Worm (Caenorhabditis elegans) whole organism, young adult: Measurements from ENCODE around the gene str-255.

Experiments used
- B0261.1 ChIP-seq: sonication (generic microtip); optimal IDR thresholded peaks from 2 replicates; lab custom pipeline; 2016; ENCODE audit warnings: mild to moderate bottlenecking, missing genetic modification characterization, moderate library complexity, missing compliant biosample characterization
- F23B12.7 ChIP-seq: sonication (generic microtip); optimal IDR thresholded peaks from 2 replicates; lab custom pipeline; 2017; ENCODE audit warnings: missing genetic modification characterization, mild to moderate bottlenecking, missing compliant biosample characterization, antibody characterized with exemption, moderate library complexity; ENCODE audit not compliant: insufficient read depth
- F33H1.4 ChIP-seq: fragments of 200-800 bp; sonication (Bioruptor generic); IDR thresholded peaks from 2 replicates; pipeline ENCODE4 v1.3.6; 2022; ENCODE audit warnings: missing genetic modification reagents, missing genetic modification characterization, missing compliant biosample characterization
- F39B2.1 ChIP-seq: fragments of 200-800 bp; sonication (Bioruptor generic); IDR thresholded peaks from 2 replicates; pipeline ENCODE4 v1.3.6; 2022; ENCODE audit warnings: missing genetic modification reagents, missing genetic modification characterization, missing compliant biosample characterization
- F55B11.4 ChIP-seq: sonication (generic microtip); optimal IDR thresholded peaks from 2 replicates; lab custom pipeline; 2016; ENCODE audit warnings: missing compliant biosample characterization, missing genetic modification characterization, borderline replicate concordance; ENCODE audit not compliant: insufficient read depth
- F57A8.1 ChIP-seq: fragments of 200-800 bp; sonication (Bioruptor generic); optimal IDR thresholded peaks from 2 replicates; lab custom pipeline; 2018; ENCODE audit warnings: mild to moderate bottlenecking, missing genetic modification characterization, moderate library complexity, missing compliant biosample characterization
- K11D2.4 ChIP-seq: fragments of 200-800 bp; sonication (Bioruptor generic); IDR thresholded peaks from 2 replicates; pipeline ENCODE4 v1.3.6; 2022; ENCODE audit warnings: missing genetic modification reagents, missing genetic modification characterization, missing compliant biosample characterization
- T07F8.4 ChIP-seq: sonication (generic microtip); optimal IDR thresholded peaks from 2 replicates; lab custom pipeline; 2016; ENCODE audit warnings: mild to moderate bottlenecking, missing genetic modification characterization, moderate library complexity, missing compliant biosample characterization
- Y56A3A.18 ChIP-seq: fragments of 200-800 bp; sonication (Bioruptor generic); IDR thresholded peaks from 2 replicates; pipeline ENCODE4 v1.3.6; 2022; ENCODE audit warnings: missing genetic modification reagents, missing genetic modification characterization, missing compliant biosample characterization
- ZK185.1 ChIP-seq: sonication (generic microtip); optimal IDR thresholded peaks from 2 replicates; lab custom pipeline; 2016; ENCODE audit warnings: mild to moderate bottlenecking, missing genetic modification characterization, missing compliant biosample characterization; ENCODE audit not compliant: poor library complexity, severe bottlenecking
- akir-1 ChIP-seq: fragments of 200-800 bp; sonication (Bioruptor generic); optimal IDR thresholded peaks from 2 replicates; lab custom pipeline; 2018; ENCODE audit warnings: mild to moderate bottlenecking, missing genetic modification characterization, moderate library complexity, missing compliant biosample characterization
- aptf-3 ChIP-seq: fragments of 200-800 bp; sonication (Bioruptor generic); IDR thresholded peaks from 2 replicates; pipeline ENCODE4 v1.3.6; 2022; ENCODE audit warnings: missing genetic modification characterization, missing compliant biosample characterization
- attf-6 ChIP-seq: fragments of 200-800 bp; sonication (Bioruptor generic); IDR thresholded peaks from 2 replicates; pipeline ENCODE4 v1.3.6; 2022; ENCODE audit warnings: missing genetic modification reagents, missing genetic modification characterization, missing compliant biosample characterization
- cebp-1 ChIP-seq, 2 experiments: fragments of 200-800 bp in 1 of 2; sonication (Bioruptor generic) in 1 of 2; sonication (generic microtip) in 1 of 2; IDR thresholded peaks in 1 of 2; optimal IDR thresholded peaks in 1 of 2; 2 replicates each; pipeline versions ENCODE4 v1.3.6 to Lab custom; 2017 to 2022; ENCODE audit warnings: missing compliant biosample characterization in 2 of 2, missing genetic modification characterization in 2 of 2, mild to moderate bottlenecking in 1 of 2, missing genetic modification reagents in 1 of 2, moderate library complexity in 1 of 2
- cebp-2 ChIP-seq: fragments of 200-800 bp; sonication (Bioruptor generic); IDR thresholded peaks from 2 replicates; pipeline ENCODE4 v1.3.6; 2022; ENCODE audit warnings: missing genetic modification characterization, missing compliant biosample characterization
- ceh-100 ChIP-seq: fragments of 200-800 bp; sonication (Bioruptor generic); IDR thresholded peaks from 2 replicates; pipeline ENCODE4 v1.3.6; 2022; ENCODE audit warnings: missing genetic modification reagents, missing genetic modification characterization, missing compliant biosample characterization
- ceh-27 ChIP-seq: fragments of 200-800 bp; sonication (Bioruptor generic); optimal IDR thresholded peaks from 2 replicates; lab custom pipeline; 2018; ENCODE audit warnings: mild to moderate bottlenecking, missing genetic modification characterization, moderate library complexity, missing compliant biosample characterization
- chd-7 ChIP-seq: sonication (generic microtip); optimal IDR thresholded peaks from 2 replicates; lab custom pipeline; 2016; ENCODE audit warnings: mild to moderate bottlenecking, missing genetic modification characterization, moderate library complexity, missing compliant biosample characterization
- die-1 ChIP-seq: sonication (generic microtip); optimal IDR thresholded peaks from 2 replicates; lab custom pipeline; 2016; ENCODE audit warnings: missing genotype, mild to moderate bottlenecking, missing genetic modification characterization, missing compliant biosample characterization
- dpff-1 ChIP-seq: sonication (generic microtip); optimal IDR thresholded peaks from 2 replicates; lab custom pipeline; 2017; ENCODE audit warnings: mild to moderate bottlenecking, missing genetic modification characterization, missing compliant biosample characterization
- dpl-1 ChIP-seq: fragments of 150-350 bp; optimal IDR thresholded peaks from 2 replicates; lab custom pipeline; 2014; ENCODE audit warnings: missing biosample characterization, missing genetic modification reagents, missing genetic modification characterization
- egl-44 ChIP-seq: fragments of 200-800 bp; sonication (Bioruptor generic); IDR thresholded peaks from 2 replicates; pipeline ENCODE4 v1.3.6; 2022; ENCODE audit warnings: missing genetic modification reagents, missing genetic modification characterization, missing compliant biosample characterization
- gei-17 ChIP-seq: fragments of 200-800 bp; sonication (Bioruptor generic); optimal IDR thresholded peaks from 2 replicates; lab custom pipeline; 2018; ENCODE audit warnings: mild to moderate bottlenecking, missing genetic modification characterization, missing compliant biosample characterization
- hlh-12 ChIP-seq: sonication (generic microtip); optimal IDR thresholded peaks from 2 replicates; lab custom pipeline; 2016; ENCODE audit warnings: missing genetic modification characterization, missing compliant biosample characterization
- hlh-26 ChIP-seq: fragments of 200-800 bp; sonication (Bioruptor generic); conservative IDR thresholded peaks from 2 replicates; pipeline ENCODE4 v1.3.6; 2022; ENCODE audit warnings: missing genetic modification reagents, missing genetic modification characterization, missing compliant biosample characterization
- hmg-1.2 ChIP-seq: fragments of 200-800 bp; sonication (Bioruptor generic); IDR thresholded peaks from 2 replicates; pipeline ENCODE4 v1.3.6; 2022; ENCODE audit warnings: missing genetic modification reagents, missing genetic modification characterization, missing compliant biosample characterization
- let-526 ChIP-seq: fragments of 200-800 bp; sonication (Bioruptor generic); IDR thresholded peaks from 2 replicates; pipeline ENCODE4 v1.3.6; 2022; ENCODE audit warnings: missing genetic modification reagents, missing genetic modification characterization, missing compliant biosample characterization
- let-607 ChIP-seq, 2 experiments: fragments of 200-800 bp in 1 of 2; sonication (Bioruptor generic) in 1 of 2; sonication (generic microtip) in 1 of 2; optimal IDR thresholded peaks; 2 replicates each; lab custom pipeline; 2016 to 2018; ENCODE audit warnings: mild to moderate bottlenecking in 2 of 2, missing compliant biosample characterization in 2 of 2, missing genetic modification characterization in 2 of 2, moderate library complexity in 2 of 2, missing genotype in 1 of 2
- lsl-1 ChIP-seq: fragments of 200-800 bp; sonication (Bioruptor generic); optimal IDR thresholded peaks from 2 replicates; lab custom pipeline; 2018; ENCODE audit warnings: mild to moderate bottlenecking, missing genetic modification characterization, moderate library complexity, missing compliant biosample characterization
- madf-8 ChIP-seq: fragments of 200-800 bp; sonication (Bioruptor generic); conservative IDR thresholded peaks from 2 replicates; pipeline ENCODE4 v1.3.6; 2022; ENCODE audit warnings: missing genetic modification reagents, missing genetic modification characterization, missing compliant biosample characterization
- mes-4 ChIP-seq: sonication (generic microtip); optimal IDR thresholded peaks from 2 replicates; lab custom pipeline; 2016; ENCODE audit warnings: missing genotype, missing genetic modification characterization, missing compliant biosample characterization
- mxl-1 ChIP-seq: sonication (generic microtip); optimal IDR thresholded peaks from 2 replicates; lab custom pipeline; 2016; ENCODE audit warnings: missing genetic modification characterization, missing compliant biosample characterization
- nfya-1 ChIP-seq: sonication (generic microtip); optimal IDR thresholded peaks from 2 replicates; lab custom pipeline; 2017; ENCODE audit warnings: antibody characterized with exemption, missing compliant biosample characterization, missing genetic modification characterization, borderline replicate concordance; ENCODE audit not compliant: insufficient read depth
- nhr-179 ChIP-seq: sonication (generic microtip); optimal IDR thresholded peaks from 2 replicates; lab custom pipeline; 2016; ENCODE audit warnings: mild to moderate bottlenecking, missing genetic modification characterization, missing compliant biosample characterization
- pbrm-1 ChIP-seq: fragments of 200-800 bp; sonication (Bioruptor generic); IDR thresholded peaks from 2 replicates; pipeline ENCODE4 v1.3.6; 2022; ENCODE audit warnings: missing genetic modification reagents, missing genetic modification characterization, missing compliant biosample characterization
- rcor-1 ChIP-seq: fragments of 200-800 bp; sonication (Bioruptor generic); IDR thresholded peaks from 2 replicates; pipeline ENCODE4 v1.3.6; 2022; ENCODE audit warnings: missing genetic modification reagents, missing genetic modification characterization, missing compliant biosample characterization
- repo-1 ChIP-seq: sonication (generic microtip); optimal IDR thresholded peaks from 2 replicates; lab custom pipeline; 2017; ENCODE audit warnings: mild to moderate bottlenecking, missing genetic modification characterization, missing compliant biosample characterization
- rpc-1 ChIP-seq, 2 experiments: fragments of 150-350 bp in 1 of 2; sonication (generic microtip) in 1 of 2; optimal IDR thresholded peaks; 2 replicates each; lab custom pipeline; 2014 to 2018; ENCODE audit warnings: missing biosample characterization in 1 of 2, missing genetic modification characterization in 1 of 2, missing genetic modification reagents in 1 of 2, missing genotype in 1 of 2
- sdz-38 ChIP-seq: sonication (generic microtip); optimal IDR thresholded peaks from 2 replicates; lab custom pipeline; 2016; ENCODE audit warnings: missing genotype, missing genetic modification characterization, missing compliant biosample characterization
- sea-2 ChIP-seq: fragments of 200-800 bp; sonication (Bioruptor generic); IDR thresholded peaks from 2 replicates; pipeline ENCODE4 v1.3.6; 2022; ENCODE audit warnings: missing genetic modification characterization, missing compliant biosample characterization
- snpc-1.1 ChIP-seq: sonication (generic microtip); optimal IDR thresholded peaks from 2 replicates; lab custom pipeline; 2017; ENCODE audit warnings: missing genetic modification characterization, mild to moderate bottlenecking, missing compliant biosample characterization, antibody characterized with exemption, moderate library complexity, missing genotype, missing genetic modification reagents; ENCODE audit not compliant: insufficient read depth
- tbx-9 ChIP-seq: sonication (generic microtip); optimal IDR thresholded peaks from 2 replicates; lab custom pipeline; 2016; ENCODE audit warnings: borderline replicate concordance, missing genetic modification characterization, inconsistent platforms, missing compliant biosample characterization
- unc-62 ChIP-seq: fragments of 150-350 bp; optimal IDR thresholded peaks from 2 replicates; lab custom pipeline; 2014; ENCODE audit warnings: missing biosample characterization, missing genetic modification reagents, missing genetic modification characterization
- zfh-2 ChIP-seq: fragments of 200-800 bp; sonication (Bioruptor generic); conservative IDR thresholded peaks from 2 replicates; pipeline ENCODE4 v1.3.6; 2022; ENCODE audit warnings: missing genetic modification reagents, missing genetic modification characterization, missing compliant biosample characterization
- ztf-18 ChIP-seq: sonication (generic microtip); optimal IDR thresholded peaks from 2 replicates; lab custom pipeline; 2016; ENCODE audit warnings: missing genotype, mild to moderate bottlenecking, missing genetic modification characterization, missing compliant biosample characterization
- ztf-25 ChIP-seq: fragments of 200-800 bp; sonication (Bioruptor generic); IDR thresholded peaks from 2 replicates; pipeline ENCODE4 v1.3.6; 2022; ENCODE audit warnings: missing genetic modification reagents, missing genetic modification characterization, missing compliant biosample characterization
- ztf-26 ChIP-seq: sonication (generic microtip); optimal IDR thresholded peaks from 2 replicates; lab custom pipeline; 2017; ENCODE audit warnings: missing genetic modification characterization, missing compliant biosample characterization
- ztf-6 ChIP-seq: fragments of 200-800 bp; sonication (Bioruptor generic); IDR thresholded peaks from 2 replicates; pipeline ENCODE4 v1.3.6; 2022; ENCODE audit warnings: missing genetic modification reagents, missing genetic modification characterization, missing compliant biosample characterization

Gene str-255

DNA sequence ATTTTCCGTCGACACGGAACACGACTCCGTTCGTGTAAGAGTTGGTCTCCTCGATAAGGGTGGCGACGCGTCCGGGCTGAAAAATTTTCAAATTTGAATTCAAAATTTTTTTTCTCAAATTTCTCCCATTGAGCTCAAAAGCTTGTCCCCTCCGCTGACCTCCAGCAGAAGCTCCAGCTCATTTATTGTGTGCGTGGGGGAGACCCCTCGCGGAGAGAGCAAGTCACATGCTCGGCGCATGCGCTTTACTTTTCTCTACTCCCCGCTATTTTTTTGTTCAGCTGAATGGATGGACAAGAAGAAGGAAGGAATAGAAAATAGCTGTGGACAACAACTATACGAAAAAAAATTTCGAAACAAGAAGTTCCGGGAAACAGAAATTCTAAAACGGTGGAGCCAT lies 30.1 kb downstream of the str-255 start (continued):
- TF ChIP-seq snpc-1.1 (tag; lab: Kevin White, UChicago) (no peak), F23B12.7 (no peak), aptf-3 (GFP tag; lab: Robert Waterston, UW) (no peak), tbx-9 (tag; lab: Kevin White, UChicago) (no peak), cebp-1 (GFP tag; IDR thresholded peaks at IDR 0.05; lab: Robert Waterston, UW) (no peak), cebp-1 (tag; optimal IDR thresholded peaks at IDR 0.05; lab: Kevin White, UChicago) (peak; percentile 74), rcor-1 (GFP tag; lab: Robert Waterston, UW) (no peak), ZK185.1 (no peak), ceh-100 (GFP tag; lab: Robert Waterston, UW) (no peak), F57A8.1 (GFP tag; lab: Kevin White, UChicago) (no peak), gei-17 (GFP tag; lab: Kevin White, UChicago) (no peak), let-526 (GFP tag; lab: Robert Waterston, UW) (no peak), die-1 (tag; lab: Kevin White, UChicago) (no peak), T07F8.4 (tag; lab: Kevin White, UChicago) (no peak), attf-6 (GFP tag; lab: Robert Waterston, UW) (no peak), cebp-2 (no peak), dpl-1 (GFP tag; lab: Kevin White, UChicago) (no peak), mxl-1 (tag; lab: Kevin White, UChicago) (no peak), K11D2.4 (GFP tag; lab: Robert Waterston, UW) (peak; percentile 57), repo-1 (no peak), mes-4 (tag; lab: Kevin White, UChicago) (no peak), ztf-18 (tag; lab: Kevin White, UChicago) (no peak), rpc-1 (optimal IDR thresholded peaks at IDR 0.05; lab: Kevin White, UChicago) (no peak), rpc-1 (tag; optimal IDR thresholded peaks at IDR 0.05; lab: Kevin White, UChicago) (no peak), unc-62 (no peak), nhr-179 (no peak), F33H1.4 (GFP tag; lab: Robert Waterston, UW) (no peak), Y56A3A.18 (GFP tag; lab: Robert Waterston, UW) (no peak), egl-44 (GFP tag; lab: Robert Waterston, UW) (no peak), sea-2 (no peak), dpff-1 (no peak), chd-7 (tag; lab: Kevin White, UChicago) (peak; percentile 41), B0261.1 (tag; lab: Kevin White, UChicago) (no peak), F39B2.1 (GFP tag; lab: Robert Waterston, UW) (no peak), pbrm-1 (GFP tag; lab: Robert Waterston, UW) (no peak), ztf-6 (GFP tag; lab: Robert Waterston, UW) (no peak), madf-8 (GFP tag; lab: Robert Waterston, UW) (no peak), let-607 (tag; optimal IDR thresholded peaks at IDR 0.05; lab: Kevin White, UChicago) (no peak), F55B11.4 (tag; lab: Kevin White, UChicago) (no peak), ztf-25 (GFP tag; lab: Robert Waterston, UW) (no peak), hmg-1.2 (GFP tag; lab: Robert Waterston, UW) (peak; percentile 37; the same call in 1 of the 2 replicates), nfya-1 (tag; lab: Kevin White, UChicago) (no peak), ztf-26 (tag; lab: Kevin White, UChicago) (no peak), akir-1 (GFP tag; lab: Kevin White, UChicago) (no peak), lsl-1 (GFP tag; lab: Kevin White, UChicago) (no peak), sdz-38 (tag; lab: Kevin White, UChicago) (no peak), hlh-26 (GFP tag; lab: Robert Waterston, UW) (no peak), hlh-12 (tag; lab: Kevin White, UChicago) (no peak), ceh-27 (GFP tag; lab: Kevin White, UChicago) (peak; percentile 43), zfh-2 (GFP tag; lab: Robert Waterston, UW) (peak; percentile 84)
